Worm (Caenorhabditis elegans) whole organism, L4 larva: ENCODE measurements around the gene chw-1.

Experiments used
- F10B5.3 ChIP-seq: sonication (generic microtip); optimal IDR thresholded peaks from 2 replicates; lab custom pipeline; 2016; ENCODE audit warnings: mild to moderate bottlenecking, missing genetic modification characterization, missing compliant biosample characterization
- F26F4.8 ChIP-seq: fragments of 200-800 bp; sonication (Bioruptor generic); conservative IDR thresholded peaks from 2 replicates; pipeline ENCODE4 v1.3.6; 2022; ENCODE audit warnings: missing genetic modification characterization, missing compliant biosample characterization
- F37D6.2 ChIP-seq: sonication (generic microtip); optimal IDR thresholded peaks from 2 replicates; lab custom pipeline; 2016; ENCODE audit warnings: mild to moderate bottlenecking, missing genetic modification characterization, missing compliant biosample characterization
- F49E8.2 ChIP-seq: sonication (generic microtip); optimal IDR thresholded peaks from 2 replicates; lab custom pipeline; 2016; ENCODE audit warnings: missing compliant biosample characterization, mild to moderate bottlenecking, missing genetic modification characterization, borderline replicate concordance
- T20F7.1 ChIP-seq: fragments of 200-800 bp; sonication (Bioruptor generic); optimal IDR thresholded peaks from 2 replicates; lab custom pipeline; 2018; ENCODE audit warnings: mild to moderate bottlenecking, missing genetic modification characterization, missing compliant biosample characterization
- Y105C5A.15 ChIP-seq: fragments of 200-800 bp; sonication (Bioruptor generic); IDR thresholded peaks from 2 replicates; pipeline ENCODE4 v1.3.6; 2022; ENCODE audit warnings: missing genetic modification characterization, missing compliant biosample characterization
- Y48G9A.11 ChIP-seq: fragments of 200-800 bp; sonication (Bioruptor generic); IDR thresholded peaks from 2 replicates; pipeline ENCODE4 v1.3.6; 2022; ENCODE audit warnings: missing genetic modification reagents, missing genetic modification characterization, missing compliant biosample characterization
- Y5F2A.4 ChIP-seq: fragments of 200-800 bp; sonication (Bioruptor generic); optimal IDR thresholded peaks from 2 replicates; lab custom pipeline; 2018; ENCODE audit warnings: mild to moderate bottlenecking, missing genetic modification characterization, missing compliant biosample characterization
- aha-1 ChIP-seq: fragments of 150-350 bp; peaks from one replicate; lab custom pipeline; 2014; ENCODE audit warnings: missing biosample characterization, missing genetic modification characterization
- arid-1 ChIP-seq: fragments of 200-800 bp; sonication (Bioruptor generic); conservative IDR thresholded peaks from 2 replicates; pipeline ENCODE4 v1.3.6; 2022; ENCODE audit warnings: missing genetic modification reagents, missing genetic modification characterization, missing compliant biosample characterization
- attf-4 ChIP-seq: sonication (generic microtip); optimal IDR thresholded peaks from 3 replicates; lab custom pipeline; 2017; ENCODE audit warnings: missing biosample characterization, missing genetic modification characterization
- ceh-20 ChIP-seq: fragments of 200-800 bp; sonication (Bioruptor generic); IDR thresholded peaks from 2 replicates; pipeline ENCODE4 v1.3.6; 2022; ENCODE audit warnings: missing genetic modification reagents, missing genetic modification characterization, missing compliant biosample characterization
- ceh-62 ChIP-seq: sonication (generic microtip); optimal IDR thresholded peaks from 2 replicates; lab custom pipeline; 2017; ENCODE audit warnings: missing biosample characterization, missing genetic modification characterization
- ceh-82 ChIP-seq: sonication (generic microtip); optimal IDR thresholded peaks from 2 replicates; lab custom pipeline; 2017; ENCODE audit warnings: missing biosample characterization, missing genetic modification characterization
- cey-2 ChIP-seq: sonication (generic microtip); optimal IDR thresholded peaks from 3 replicates; lab custom pipeline; 2017; ENCODE audit warnings: missing genetic modification characterization, mild to moderate bottlenecking, missing compliant biosample characterization, antibody characterized with exemption, borderline replicate concordance; ENCODE audit not compliant: insufficient read depth
- daf-8 ChIP-seq: fragments of 200-800 bp; sonication (Bioruptor generic); IDR thresholded peaks from 2 replicates; pipeline ENCODE4 v1.3.6; 2022; ENCODE audit warnings: missing genetic modification characterization, missing compliant biosample characterization
- dmd-8 ChIP-seq: fragments of 200-800 bp; sonication (Bioruptor generic); IDR thresholded peaks from 2 replicates; pipeline ENCODE4 v1.3.6; 2022; ENCODE audit warnings: missing genetic modification characterization, missing compliant biosample characterization
- dmd-9 ChIP-seq: fragments of 200-800 bp; sonication (Bioruptor generic); IDR thresholded peaks from 2 replicates; pipeline ENCODE4 v1.3.6; 2022; ENCODE audit warnings: missing genetic modification reagents, missing genetic modification characterization, missing compliant biosample characterization
- duxl-1 ChIP-seq: sonication (generic microtip); optimal IDR thresholded peaks from 2 replicates; lab custom pipeline; 2016; ENCODE audit warnings: mild to moderate bottlenecking, missing genetic modification characterization, moderate library complexity, missing compliant biosample characterization; ENCODE audit not compliant: poor library complexity
- dve-1 ChIP-seq: sonication (generic microtip); optimal IDR thresholded peaks from 2 replicates; lab custom pipeline; 2017; ENCODE audit warnings: antibody characterized with exemption, mild to moderate bottlenecking, missing genetic modification characterization, missing compliant biosample characterization; ENCODE audit not compliant: insufficient read depth
- egl-43 ChIP-seq: fragments of 200-800 bp; sonication (Bioruptor generic); IDR thresholded peaks from 2 replicates; pipeline ENCODE4 v1.3.6; 2022; ENCODE audit warnings: missing genetic modification reagents, missing genetic modification characterization, missing compliant biosample characterization
- fkh-10 ChIP-seq: fragments of 150-350 bp; optimal IDR thresholded peaks from 2 replicates; lab custom pipeline; 2014; ENCODE audit warnings: missing biosample characterization, missing genetic modification reagents, missing genetic modification characterization
- hif-1 ChIP-seq, 2 experiments: sonication (generic microtip); optimal IDR thresholded peaks; 2 replicates each; lab custom pipeline; 2016 to 2017; ENCODE audit warnings: missing compliant biosample characterization in 2 of 2, missing genetic modification characterization in 2 of 2, missing genetic modification reagents in 2 of 2, missing genotype in 2 of 2, mild to moderate bottlenecking in 1 of 2
- hlh-11 ChIP-seq: fragments of 200-800 bp; sonication (Bioruptor generic); optimal IDR thresholded peaks from 2 replicates; lab custom pipeline; 2018; ENCODE audit warnings: mild to moderate bottlenecking, missing genetic modification characterization, missing compliant biosample characterization
- hmg-1.1 ChIP-seq: fragments of 200-800 bp; sonication (Bioruptor generic); IDR thresholded peaks from 2 replicates; pipeline ENCODE4 v1.3.6; 2022; ENCODE audit warnings: missing genetic modification reagents, missing genetic modification characterization, missing compliant biosample characterization
- jun-1 ChIP-seq: fragments of 150-350 bp; optimal IDR thresholded peaks from 2 replicates; lab custom pipeline; 2014; ENCODE audit warnings: missing biosample characterization, missing genetic modification reagents, missing genetic modification characterization
- lim-7 ChIP-seq: fragments of 200-800 bp; sonication (Bioruptor generic); IDR thresholded peaks from 2 replicates; pipeline ENCODE4 v1.3.6; 2022; ENCODE audit warnings: missing genetic modification characterization, missing compliant biosample characterization
- lin-38 ChIP-seq: fragments of 200-800 bp; sonication (Bioruptor generic); IDR thresholded peaks from 2 replicates; pipeline ENCODE4 v1.3.6; 2022; ENCODE audit warnings: missing genetic modification reagents, missing genetic modification characterization, missing compliant biosample characterization
- lin-39 ChIP-seq: fragments of 150-350 bp; optimal IDR thresholded peaks from 2 replicates; lab custom pipeline; 2014; ENCODE audit warnings: missing biosample characterization, missing genetic modification reagents, missing genetic modification characterization
- lsy-2 ChIP-seq, 2 experiments: fragments of 150-350 bp in 1 of 2; sonication (generic microtip) in 1 of 2; optimal IDR thresholded peaks; 2 replicates each; lab custom pipeline; 2014 to 2017; ENCODE audit warnings: missing biosample characterization in 2 of 2, missing genetic modification characterization in 2 of 2
- madf-9 ChIP-seq: fragments of 200-800 bp; sonication (Bioruptor generic); conservative IDR thresholded peaks from 2 replicates; pipeline ENCODE4 v1.3.6; 2022; ENCODE audit warnings: missing genetic modification reagents, missing genetic modification characterization, missing compliant biosample characterization
- mdl-1 ChIP-seq, 2 experiments: fragments of 150-350 bp in 1 of 2; sonication (generic microtip) in 1 of 2; optimal IDR thresholded peaks; 2 replicates each; lab custom pipeline; 2014 to 2017; ENCODE audit warnings: missing biosample characterization in 2 of 2, missing genetic modification characterization in 2 of 2
- mxl-3 ChIP-seq: fragments of 200-800 bp; sonication (Bioruptor generic); optimal IDR thresholded peaks from 2 replicates; lab custom pipeline; 2018; ENCODE audit warnings: mild to moderate bottlenecking, missing genetic modification characterization, missing compliant biosample characterization
- nhr-111 ChIP-seq: fragments of 200-800 bp; sonication (Bioruptor generic); optimal IDR thresholded peaks from 2 replicates; lab custom pipeline; 2018; ENCODE audit warnings: mild to moderate bottlenecking, missing genetic modification characterization, missing compliant biosample characterization
- nhr-237 ChIP-seq: sonication (generic microtip); optimal IDR thresholded peaks from 2 replicates; lab custom pipeline; 2017; ENCODE audit warnings: missing biosample characterization, missing genetic modification characterization
- nhr-25 ChIP-seq: sonication (generic microtip); optimal IDR thresholded peaks from 2 replicates; lab custom pipeline; 2017; ENCODE audit warnings: missing genetic modification characterization, mild to moderate bottlenecking, missing compliant biosample characterization, antibody characterized with exemption, moderate library complexity, borderline replicate concordance; ENCODE audit not compliant: insufficient read depth
- nhr-28 ChIP-seq: fragments of 150-350 bp; optimal IDR thresholded peaks from 2 replicates; lab custom pipeline; 2014; ENCODE audit warnings: missing biosample characterization, missing genetic modification characterization
- nhr-42 ChIP-seq: fragments of 200-800 bp; sonication (Bioruptor generic); IDR thresholded peaks from 2 replicates; pipeline ENCODE4 v1.3.6; 2022; ENCODE audit warnings: missing genetic modification characterization, missing compliant biosample characterization
- nhr-77 ChIP-seq: fragments of 150-350 bp; optimal IDR thresholded peaks from 2 replicates; lab custom pipeline; 2014; ENCODE audit warnings: missing biosample characterization, missing genetic modification characterization
- php-3 ChIP-seq: fragments of 200-800 bp; sonication (Bioruptor generic); IDR thresholded peaks from 2 replicates; pipeline ENCODE4 v1.3.6; 2022; ENCODE audit warnings: missing genetic modification reagents, missing genetic modification characterization, missing compliant biosample characterization
- pqm-1 ChIP-seq: sonication (generic microtip); optimal IDR thresholded peaks from 2 replicates; lab custom pipeline; 2017; ENCODE audit warnings: missing biosample characterization, missing genetic modification characterization
- rbr-2 ChIP-seq: sonication (generic microtip); optimal IDR thresholded peaks from 2 replicates; lab custom pipeline; 2016; ENCODE audit warnings: missing genotype, missing genetic modification characterization, missing compliant biosample characterization
- saeg-2 ChIP-seq: fragments of 200-800 bp; sonication (Bioruptor generic); IDR thresholded peaks from 2 replicates; pipeline ENCODE4 v1.3.6; 2022; ENCODE audit warnings: missing genetic modification reagents, missing genetic modification characterization, missing compliant biosample characterization
- set-16 ChIP-seq: fragments of 200-800 bp; sonication (Bioruptor generic); IDR thresholded peaks from 2 replicates; pipeline ENCODE4 v1.3.6; 2022; ENCODE audit warnings: missing genetic modification reagents, missing genetic modification characterization, missing compliant biosample characterization
- snpc-1.2 ChIP-seq: fragments of 200-800 bp; sonication (Bioruptor generic); IDR thresholded peaks from 2 replicates; pipeline ENCODE4 v1.3.6; 2022; ENCODE audit warnings: missing genetic modification reagents, missing genetic modification characterization, missing compliant biosample characterization
- snpc-4 ChIP-seq: fragments of 150-350 bp; optimal IDR thresholded peaks from 2 replicates; lab custom pipeline; 2014; ENCODE audit warnings: missing biosample characterization, missing genetic modification characterization
- unc-130 ChIP-seq: sonication (generic microtip); optimal IDR thresholded peaks from 2 replicates; lab custom pipeline; 2016; ENCODE audit warnings: missing genetic modification reagents, missing genetic modification characterization, missing compliant biosample characterization
- unc-39 ChIP-seq: sonication (generic microtip); optimal IDR thresholded peaks from 2 replicates; lab custom pipeline; 2017; ENCODE audit warnings: missing biosample characterization, missing genetic modification characterization
- zfp-3 ChIP-seq: fragments of 200-800 bp; sonication (Bioruptor generic); conservative IDR thresholded peaks from 2 replicates; pipeline ENCODE4 v1.3.6; 2022; ENCODE audit warnings: missing genetic modification reagents, missing genetic modification characterization, missing compliant biosample characterization
- ztf-11 ChIP-seq: fragments of 150-350 bp; optimal IDR thresholded peaks from 2 replicates; lab custom pipeline; 2014; ENCODE audit warnings: missing biosample characterization, missing genetic modification characterization

chw-1 gene

DNA sequence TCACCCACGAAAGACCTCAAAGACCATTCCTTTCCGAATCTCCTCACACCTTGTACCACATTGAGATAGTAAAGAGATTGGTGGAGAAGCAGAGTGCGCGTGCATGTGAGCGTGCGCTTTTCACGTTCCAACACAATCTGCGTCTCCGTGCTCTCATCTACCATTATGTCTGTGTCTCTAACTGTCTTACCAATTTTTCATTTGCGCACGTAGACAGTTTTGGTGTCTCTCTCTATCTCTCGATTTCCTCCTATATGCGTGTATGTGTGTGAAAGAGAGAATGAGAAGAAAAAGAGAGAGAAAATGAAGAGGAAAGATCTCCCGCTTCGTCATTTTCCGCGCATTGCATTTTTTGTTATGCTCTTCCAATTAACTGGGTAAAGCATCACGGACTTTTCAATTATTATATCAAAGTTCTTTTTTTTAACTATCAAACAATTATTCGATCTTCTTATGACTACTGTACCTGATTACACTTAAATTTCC is 4.6 kb downstream of the chw-1 start (continued):
- TF ChIP-seq dmd-9 (GFP tag; lab: Robert Waterston, UW) (peak; percentile 57; the same call in 1 of the 2 replicates), daf-8 (GFP tag; lab: Robert Waterston, UW) (no peak), madf-9 (0 out of 2 replicates have a peak, but pooled peaks have one; percentile 13), unc-39 (tag; lab: Kevin White, UChicago) (peak; percentile 27), ceh-62 (tag; lab: Kevin White, UChicago) (no peak), hif-1 (tag; optimal IDR thresholded peaks at IDR 0.05; lab: Kevin White, UChicago) (peak; percentile 98 to 100), cey-2 (tag; lab: Kevin White, UChicago) (peak; percentile 89), fkh-10 (GFP tag; lab: Kevin White, UChicago) (peak; percentile 91), duxl-1 (tag; lab: Kevin White, UChicago) (peak; percentile 83), nhr-237 (tag; lab: Kevin White, UChicago) (peak; percentile 25), zfp-3 (GFP tag; lab: Robert Waterston, UW) (0 out of 2 replicates have a peak, but pooled peaks have one; percentile 48), hmg-1.1 (GFP tag; lab: Robert Waterston, UW) (peak; percentile 83), nhr-77 (tag; lab: Kevin White, UChicago) (peak; percentile 89), nhr-111 (GFP tag; lab: Kevin White, UChicago) (no peak), Y5F2A.4 (GFP tag; lab: Kevin White, UChicago) (no peak), lsy-2 (tag; optimal IDR thresholded peaks at IDR 0.05; lab: Kevin White, UChicago) (peak; percentile 89 to 95), nhr-42 (GFP tag; lab: Robert Waterston, UW) (peak; percentile 52; the same call in 1 of the 2 replicates), ceh-20 (GFP tag; lab: Robert Waterston, UW) (peak; percentile 88), lin-38 (peak; percentile 59), ztf-11 (tag; lab: Kevin White, UChicago) (no peak), snpc-4 (tag; lab: Kevin White, UChicago) (no peak), F37D6.2 (tag; lab: Kevin White, UChicago) (peak; percentile 79), F26F4.8 (no peak), aha-1 (peak; percentile 100), jun-1 (tag; lab: Kevin White, UChicago) (peak; percentile 86), rbr-2 (peak; percentile 91), attf-4 (tag; lab: Kevin White, UChicago) (no peak), ceh-82 (no peak), T20F7.1 (GFP tag; lab: Kevin White, UChicago) (peak; percentile 54), snpc-1.2 (no peak), nhr-28 (tag; lab: Kevin White, UChicago) (peak; percentile 96), pqm-1 (tag; lab: Kevin White, UChicago) (peak; percentile 6), lin-39 (tag; lab: Kevin White, UChicago) (no peak), arid-1 (GFP tag; lab: Robert Waterston, UW) (peak; percentile 82), unc-130 (GFP tag; lab: Kevin White, UChicago) (no peak), saeg-2 (GFP tag; lab: Robert Waterston, UW) (peak; percentile 55; the same call in 1 of the 2 replicates), mxl-3 (GFP tag; lab: Kevin White, UChicago) (peak; percentile 92), F49E8.2 (no peak), hlh-11 (tag; lab: Kevin White, UChicago) (peak; percentile 97), php-3 (GFP tag; lab: Robert Waterston, UW) (peak; percentile 50), dve-1 (tag; lab: Kevin White, UChicago) (peak; percentile 97), F10B5.3 (tag; lab: Kevin White, UChicago) (no peak), set-16 (no peak), nhr-25 (peak; percentile 86), egl-43 (no peak), Y105C5A.15 (no peak), dmd-8 (GFP tag; lab: Robert Waterston, UW) (0 out of 2 replicates have a peak, but pooled peaks have one; percentile 39), lim-7 (GFP tag; lab: Robert Waterston, UW) (no peak), mdl-1 (tag; optimal IDR thresholded peaks at IDR 0.05; lab: Kevin White, UChicago) (peak; percentile 100), Y48G9A.11 (no peak)
